Fruit fly (Drosophila melanogaster) whole organism, pupa: ENCODE data around the gene CG18094.

Experiments used
- CG10348 ChIP-seq: fragments of 200-800 bp; sonication (Bioruptor generic); IDR thresholded peaks from 2 replicates; pipeline ENCODE4 v1.3.6; 2022; ENCODE audit warnings: missing biosample characterization, missing genetic modification characterization
- CG12605 ChIP-seq: fragments of 200-800 bp; sonication (Bioruptor generic); IDR thresholded peaks from 2 replicates; pipeline ENCODE4 v1.3.6; 2022; ENCODE audit warnings: missing biosample characterization, missing genetic modification characterization
- CG13204 ChIP-seq: fragments of 200-800 bp; sonication (Bioruptor generic); optimal IDR thresholded peaks from 2 replicates; lab custom pipeline; 2018; ENCODE audit warnings: missing biosample characterization, mild to moderate bottlenecking, missing genetic modification characterization, moderate library complexity
- CG14655 ChIP-seq: fragments of 200-800 bp; sonication (Bioruptor generic); optimal IDR thresholded peaks from 3 replicates; lab custom pipeline; 2017; ENCODE audit warnings: mild to moderate bottlenecking, missing biosample characterization, missing genetic modification reagents, missing genetic modification characterization
- CG15710 ChIP-seq: fragments of 200-800 bp; sonication (Bioruptor generic); optimal IDR thresholded peaks from 2 replicates; lab custom pipeline; 2018; ENCODE audit warnings: missing biosample characterization, mild to moderate bottlenecking, missing genetic modification characterization, moderate library complexity
- CG17806 ChIP-seq: fragments of 200-800 bp; sonication (Bioruptor generic); optimal IDR thresholded peaks from 2 replicates; lab custom pipeline; 2018; ENCODE audit warnings: missing biosample characterization, mild to moderate bottlenecking, missing genetic modification characterization, moderate library complexity
- CG32121 ChIP-seq: fragments of 200-800 bp; sonication (Bioruptor generic); IDR thresholded peaks from 2 replicates; pipeline ENCODE4 v1.3.6; 2022; ENCODE audit warnings: missing biosample characterization, missing genetic modification characterization
- CG34367 ChIP-seq: fragments of 200-800 bp; sonication (Bioruptor generic); optimal IDR thresholded peaks from 2 replicates; lab custom pipeline; 2018; ENCODE audit warnings: missing biosample characterization, mild to moderate bottlenecking, missing genetic modification characterization
- CG4496 ChIP-seq: fragments of 200-800 bp; sonication (Bioruptor generic); IDR thresholded peaks from 3 replicates; pipeline ENCODE4 v1.3.6; 2022; ENCODE audit warnings: missing biosample characterization, missing genetic modification characterization
- CG8159 ChIP-seq: fragments of 200-800 bp; sonication (Bioruptor generic); optimal IDR thresholded peaks from 3 replicates; lab custom pipeline; 2018; ENCODE audit warnings: missing biosample characterization, mild to moderate bottlenecking, missing genetic modification characterization, moderate library complexity
- CG8301 ChIP-seq: fragments of 200-800 bp; sonication (Bioruptor generic); optimal IDR thresholded peaks from 2 replicates; lab custom pipeline; 2018; ENCODE audit warnings: missing biosample characterization, mild to moderate bottlenecking, missing genetic modification characterization
- CG9948 ChIP-seq: fragments of 200-800 bp; sonication (Bioruptor generic); optimal IDR thresholded peaks from 2 replicates; lab custom pipeline; 2018; ENCODE audit warnings: missing biosample characterization, mild to moderate bottlenecking, missing genetic modification characterization, moderate library complexity
- D1 ChIP-seq: fragments of 200-800 bp; sonication (Bioruptor generic); optimal IDR thresholded peaks from 2 replicates; lab custom pipeline; 2018; ENCODE audit warnings: missing biosample characterization, mild to moderate bottlenecking, missing genetic modification characterization, moderate library complexity
- EcR ChIP-seq: fragments of 200-800 bp; sonication (Bioruptor generic); optimal IDR thresholded peaks from 3 replicates; lab custom pipeline; 2019; ENCODE audit warnings: missing biosample characterization, missing genetic modification characterization, mild to moderate bottlenecking, moderate library complexity, missing genetic modification reagents
- Ets98B ChIP-seq: fragments of 200-800 bp; sonication (Bioruptor generic); IDR thresholded peaks from 2 replicates; pipeline ENCODE4 v1.3.6; 2022; ENCODE audit warnings: missing biosample characterization, missing genetic modification characterization
- Pif1A ChIP-seq: fragments of 200-800 bp; sonication (Bioruptor generic); optimal IDR thresholded peaks from 3 replicates; lab custom pipeline; 2016; ENCODE audit warnings: missing biosample characterization, missing genetic modification characterization
- Pif1B ChIP-seq: fragments of 200-800 bp; sonication (Bioruptor generic); optimal IDR thresholded peaks from 3 replicates; lab custom pipeline; 2016; ENCODE audit warnings: missing biosample characterization, missing genetic modification characterization
- Snoo ChIP-seq: fragments of 200-800 bp; sonication (Bioruptor generic); optimal IDR thresholded peaks from 3 replicates; lab custom pipeline; 2017; ENCODE audit warnings: missing biosample characterization, mild to moderate bottlenecking, missing genetic modification characterization, inconsistent platforms
- fd96Ca ChIP-seq: fragments of 200-800 bp; sonication (Bioruptor generic); IDR thresholded peaks from 3 replicates; pipeline ENCODE4 v1.3.6; 2022; ENCODE audit warnings: missing biosample characterization, missing genetic modification characterization
- gl ChIP-seq: fragments of 200-800 bp; sonication (Bioruptor generic); optimal IDR thresholded peaks from 2 replicates; lab custom pipeline; 2018; ENCODE audit warnings: missing biosample characterization, mild to moderate bottlenecking, missing genetic modification characterization
- rn ChIP-seq: fragments of 200-800 bp; sonication (Bioruptor generic); IDR thresholded peaks from 2 replicates; pipeline ENCODE4 v1.3.6; 2022; ENCODE audit warnings: missing biosample characterization, missing genetic modification characterization

CG18094 gene

DNA sequence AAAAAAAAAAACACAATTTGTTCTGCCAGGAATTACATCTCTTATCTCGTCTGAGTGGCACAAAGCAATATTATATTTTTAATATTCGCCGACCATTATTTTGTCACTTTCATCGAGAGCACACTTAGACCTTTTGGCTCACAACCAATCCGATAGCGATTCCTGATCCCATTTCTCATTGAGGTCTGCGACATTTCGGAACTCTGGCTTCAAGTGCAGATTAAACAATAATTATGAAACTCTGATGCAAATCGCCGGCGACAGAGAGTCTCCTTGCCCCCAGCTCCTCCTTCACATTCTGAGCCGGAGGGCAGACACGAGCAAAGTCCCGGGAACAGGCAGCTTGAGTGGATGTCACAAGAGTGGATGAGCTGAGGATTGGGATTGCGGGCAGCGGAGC is 21.0 kb upstream of the CG18094 start:
- TF ChIP-seq CG10348 (no peak), CG9948 (tag; lab: Kevin White, UChicago) (no peak), fd96Ca (GFP tag; lab: Robert Waterston, UW) (no peak), CG8159 (tag; lab: Kevin White, UChicago) (no peak), rn (GFP tag; lab: Robert Waterston, UW) (no peak), Ets98B (GFP tag; lab: Robert Waterston, UW) (no peak), CG32121 (GFP tag; lab: Robert Waterston, UW) (no peak), CG17806 (tag; lab: Kevin White, UChicago) (no peak), CG15710 (tag; lab: Kevin White, UChicago) (no peak), D1 (tag; lab: Kevin White, UChicago) (no peak), CG4496 (no peak)
- TF ChIP-seq, all 21 proteins: peak for 0

DNA sequence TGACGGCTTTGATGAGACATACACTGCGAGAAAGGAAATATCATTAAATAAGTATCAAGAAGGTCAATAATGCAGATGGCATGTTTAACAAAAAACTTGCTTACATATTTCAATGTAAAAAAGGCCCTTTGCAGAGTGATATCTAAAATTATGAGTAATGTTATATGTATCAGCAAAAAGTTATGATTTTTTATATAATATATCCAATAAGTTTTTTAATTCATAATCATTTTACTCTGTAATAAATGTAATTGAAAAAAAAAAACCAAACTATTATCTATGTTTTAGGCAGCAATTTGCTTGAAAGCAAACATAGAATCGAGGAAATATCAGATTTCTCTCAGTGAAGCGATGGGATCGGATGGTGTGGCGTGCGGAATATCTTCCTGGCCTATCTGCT is 20.3 kb upstream of the CG18094 start:
- TF ChIP-seq CG14655 (GFP tag; lab: Kevin White, UChicago) (no peak), CG8159 (tag; lab: Kevin White, UChicago) (peak; percentile 41)

DNA sequence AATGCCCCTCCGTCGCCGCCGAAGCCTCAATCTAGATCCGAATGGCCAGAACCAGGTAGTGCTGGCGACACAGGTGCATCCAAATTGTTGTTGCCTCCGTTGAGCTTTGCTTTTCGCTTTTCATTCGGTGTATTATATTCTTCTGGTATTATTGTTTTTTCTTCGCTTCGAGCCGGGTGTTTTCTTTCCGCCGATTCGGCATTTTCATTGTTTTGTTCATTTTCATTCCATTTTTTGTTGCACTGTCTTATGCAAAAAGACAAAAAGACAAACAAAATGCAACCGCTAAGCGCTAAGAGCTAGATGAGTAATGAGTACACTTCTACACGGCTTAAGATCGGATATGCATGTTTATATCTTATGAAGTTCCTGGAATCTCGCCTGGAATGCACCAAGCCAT is 17.8 kb upstream of the CG18094 start:
- TF ChIP-seq Ets98B (GFP tag; lab: Robert Waterston, UW): no peak
- no peak for TF ChIP-seq D1 (tag; lab: Kevin White, UChicago)
- no peak for TF ChIP-seq CG10348
- TF ChIP-seq CG17806 (tag; lab: Kevin White, UChicago): no peak
- no peak for TF ChIP-seq CG34367
- TF ChIP-seq CG8159 (tag; lab: Kevin White, UChicago): no peak
- no peak for TF ChIP-seq Pif1A
- no peak for TF ChIP-seq CG12605 (GFP tag; lab: Robert Waterston, UW)
- no peak for TF ChIP-seq CG8301 (tag; lab: Kevin White, UChicago)
- TF ChIP-seq EcR (GFP tag; lab: Kevin White, UChicago): no peak
- TF ChIP-seq Pif1B (GFP tag; lab: Kevin White, UChicago): no peak
- TF ChIP-seq fd96Ca (GFP tag; lab: Robert Waterston, UW): no peak
- no peak for TF ChIP-seq CG14655 (GFP tag; lab: Kevin White, UChicago)
- no peak for TF ChIP-seq Snoo
- TF ChIP-seq CG15710 (tag; lab: Kevin White, UChicago): no peak

DNA sequence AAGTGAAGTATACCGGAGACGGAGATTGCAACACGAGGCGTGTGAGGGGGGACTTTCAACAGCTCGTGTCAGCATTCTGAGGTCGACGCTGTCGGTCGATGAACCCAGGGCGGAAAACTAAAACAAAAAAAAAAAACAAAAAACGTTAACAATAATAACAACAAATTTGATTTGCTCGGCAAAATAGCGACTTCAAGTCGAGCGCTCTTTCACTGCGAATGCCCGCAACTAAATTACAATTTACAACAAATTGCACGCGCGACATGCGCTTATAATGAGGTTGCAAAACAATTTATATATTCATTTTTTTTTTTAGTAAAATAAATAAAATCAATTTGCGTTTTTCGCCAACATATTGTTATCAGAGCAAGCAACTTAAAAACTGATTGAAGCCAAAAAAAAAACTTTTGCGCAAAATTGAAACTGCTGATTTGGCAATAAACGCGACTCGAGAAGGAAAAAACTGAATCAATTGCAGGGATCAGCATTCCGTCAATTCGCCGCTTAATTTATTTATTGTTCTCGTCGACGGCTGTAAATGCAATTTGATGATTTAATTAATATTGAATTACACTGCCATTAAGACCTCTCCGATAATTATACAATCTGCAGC is 16.6 kb upstream of the CG18094 start:
- no peak for TF ChIP-seq CG15710 (tag; lab: Kevin White, UChicago)
- TF ChIP-seq D1 (tag; lab: Kevin White, UChicago): no peak
- TF ChIP-seq Snoo: no peak
- TF ChIP-seq gl (tag; lab: Kevin White, UChicago): no peak
- TF ChIP-seq CG13204 (GFP tag; lab: Kevin White, UChicago): no peak
- TF ChIP-seq CG9948 (tag; lab: Kevin White, UChicago): no peak
- no peak for TF ChIP-seq CG8159 (tag; lab: Kevin White, UChicago)
- no peak for TF ChIP-seq CG32121 (GFP tag; lab: Robert Waterston, UW)
- no peak for TF ChIP-seq CG34367
- TF ChIP-seq CG8301 (tag; lab: Kevin White, UChicago): no peak
- no peak for TF ChIP-seq Pif1B (GFP tag; lab: Kevin White, UChicago)
- no peak for TF ChIP-seq Pif1A
- no peak for TF ChIP-seq EcR (GFP tag; lab: Kevin White, UChicago)
- TF ChIP-seq CG17806 (tag; lab: Kevin White, UChicago): no peak
- no peak for TF ChIP-seq fd96Ca (GFP tag; lab: Robert Waterston, UW)
- no peak for TF ChIP-seq CG14655 (GFP tag; lab: Kevin White, UChicago)
- no peak for TF ChIP-seq CG12605 (GFP tag; lab: Robert Waterston, UW)

DNA sequence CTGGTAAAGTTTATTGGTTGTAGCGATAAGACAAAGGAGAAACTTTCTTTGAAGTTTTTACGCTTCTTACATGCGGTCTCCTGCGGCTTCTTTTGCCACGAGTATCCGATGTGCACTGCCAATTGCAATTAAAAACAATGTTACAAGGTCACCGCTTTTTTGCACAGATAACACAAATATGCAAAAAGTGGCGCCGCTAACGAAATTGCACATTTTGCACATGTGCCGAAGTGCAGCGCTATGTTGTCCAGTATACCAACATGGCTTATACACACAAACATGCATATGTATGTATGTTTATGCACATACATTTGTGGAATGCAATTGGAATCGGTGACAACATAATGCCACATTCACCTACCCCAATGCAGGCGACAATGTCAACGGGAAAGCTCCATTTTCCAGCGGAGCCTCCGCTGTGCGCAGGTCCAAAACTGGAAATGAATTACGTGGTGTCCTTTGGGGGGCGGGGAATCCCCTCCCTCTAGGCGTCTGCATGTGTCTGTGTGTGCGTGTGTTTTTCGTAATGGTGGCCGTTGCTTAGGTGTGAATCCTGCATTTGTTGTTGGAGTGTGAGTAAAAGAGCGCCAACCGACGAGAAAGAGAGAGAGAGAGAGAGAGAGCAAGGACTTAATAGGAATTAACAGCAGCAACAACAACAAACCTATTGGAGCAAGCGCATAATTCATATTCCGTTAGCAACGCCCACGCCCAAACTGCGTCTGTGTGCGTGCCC is 10.6 kb upstream of the CG18094 start:
- TF ChIP-seq CG14655 (GFP tag; lab: Kevin White, UChicago) (no peak), D1 (tag; lab: Kevin White, UChicago) (no peak), Ets98B (GFP tag; lab: Robert Waterston, UW) (no peak), CG8159 (tag; lab: Kevin White, UChicago) (no peak), gl (tag; lab: Kevin White, UChicago) (no peak), CG17806 (tag; lab: Kevin White, UChicago) (no peak)
